Worm (Caenorhabditis elegans) whole organism, L4 larva: ENCODE data around the gene C56E6.2.

Experiments used
- fkh-10 ChIP-seq: fragments of 150-350 bp; optimal IDR thresholded peaks from 2 replicates; lab custom pipeline; 2014; ENCODE audit warnings: missing biosample characterization, missing genetic modification reagents, missing genetic modification characterization
- lin-29 ChIP-seq: fragments of 200-800 bp; sonication (Bioruptor generic); IDR thresholded peaks from 2 replicates; pipeline ENCODE4 v1.3.6; 2022; ENCODE audit warnings: missing genetic modification reagents, missing genetic modification characterization, missing compliant biosample characterization
- mxl-3 ChIP-seq: fragments of 200-800 bp; sonication (Bioruptor generic); optimal IDR thresholded peaks from 2 replicates; lab custom pipeline; 2018; ENCODE audit warnings: mild to moderate bottlenecking, missing genetic modification characterization, missing compliant biosample characterization
- snpc-4 ChIP-seq: fragments of 150-350 bp; optimal IDR thresholded peaks from 2 replicates; lab custom pipeline; 2014; ENCODE audit warnings: missing biosample characterization, missing genetic modification characterization

ce11 chrII:6482762-6483161 is 42.0 kb upstream of the C56E6.2 start:
- TF ChIP-seq fkh-10 (GFP tag; lab: Kevin White, UChicago) (no peak), lin-29 (GFP tag; lab: Robert Waterston, UW) (no peak), snpc-4 (tag; lab: Kevin White, UChicago) (no peak), mxl-3 (GFP tag; lab: Kevin White, UChicago) (no peak)
